Worm (Caenorhabditis elegans): ENCODE results near the gene cyb-3.

DNA sequence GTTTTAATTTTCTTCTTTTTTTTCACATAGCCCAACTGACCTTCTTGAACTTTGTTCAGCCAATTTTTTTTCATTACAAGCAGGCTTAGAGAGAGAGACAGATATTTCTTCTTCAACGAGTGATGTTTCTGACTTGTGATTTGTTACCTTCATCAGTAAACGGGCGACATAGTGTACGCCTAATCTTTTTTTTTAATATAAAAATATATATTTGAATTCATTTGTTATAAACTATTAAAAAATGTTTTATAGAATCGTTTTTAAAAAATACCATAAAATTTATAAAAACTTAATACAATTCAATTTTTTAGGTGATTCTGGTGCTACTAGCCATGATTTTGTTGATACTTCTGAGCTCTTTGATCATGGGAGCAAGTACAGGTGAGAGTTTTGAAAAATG is 22.3 kb downstream of the cyb-3 start, which contains the start of gene T06E6.10:
- TF ChIP-seq nhr-47 (tag; optimal IDR thresholded peaks at IDR 0.05) (no peak), fkh-10 (GFP tag; optimal IDR thresholded peaks at IDR 0.05) (no peak), fos-1 (tag; optimal IDR thresholded peaks at IDR 0.05) (no peak), nhr-12 (tag; optimal IDR thresholded peaks at IDR 0.05) (no peak), nhr-11 (tag; optimal IDR thresholded peaks at IDR 0.05) (no peak), lsy-2 (tag; optimal IDR thresholded peaks at IDR 0.05) (no peak)
